Fruit fly (Drosophila melanogaster) Kc167 (cell line): ENCODE results near the gene Trmt6.

Source experiments
- Myc ChIP-seq: fragments of >200 bp; optimal IDR thresholded peaks from 2 replicates; lab custom pipeline; 2017; ENCODE audit warnings: missing external identifiers
- Sin3A ChIP-seq: fragments of >200 bp; optimal IDR thresholded peaks from 2 replicates; lab custom pipeline; 2018; ENCODE audit warnings: missing external identifiers
- h ChIP-seq: fragments of >200 bp; optimal IDR thresholded peaks from 3 replicates; lab custom pipeline; 2018; ENCODE audit warnings: missing external identifiers
- insv ChIP-seq: fragments of >200 bp; optimal IDR thresholded peaks from 3 replicates; lab custom pipeline; 2018; ENCODE audit warnings: missing external identifiers
- psq ChIP-seq: fragments of >200 bp; optimal IDR thresholded peaks from 2 replicates; lab custom pipeline; 2017; ENCODE audit warnings: missing external identifiers
- ttk ChIP-seq: sonication (Bioruptor generic); optimal IDR thresholded peaks from 2 replicates; lab custom pipeline; 2017; ENCODE audit warnings: missing external identifiers

Trmt6 gene

dm6 chr2L:6532977-6533376 lies 29.1 kb downstream of the Trmt6 start:
- no peak for TF ChIP-seq insv (lab: Kevin White, UChicago)
- no peak for TF ChIP-seq Myc (lab: Kevin White, UChicago)
- TF ChIP-seq h (lab: Kevin White, UChicago) = no peak
- TF ChIP-seq psq = no peak
- TF ChIP-seq ttk (lab: Kevin White, UChicago) = no peak
- TF ChIP-seq Sin3A (lab: Kevin White, UChicago) = no peak

- TF ChIP-seq insv (lab: Kevin White, UChicago) = no peak
- TF ChIP-seq Sin3A (lab: Kevin White, UChicago) = no peak
- TF ChIP-seq psq = no peak
- no peak for TF ChIP-seq ttk (lab: Kevin White, UChicago)
- no peak for TF ChIP-seq h (lab: Kevin White, UChicago)
Measured at dm6 chr2L:6531985-6532699, 29.9 kb downstream of the Trmt6 start.

- no peak for TF ChIP-seq insv (lab: Kevin White, UChicago)
- TF ChIP-seq Myc (lab: Kevin White, UChicago) = no peak
- TF ChIP-seq ttk (lab: Kevin White, UChicago) = no peak
- no peak for TF ChIP-seq h (lab: Kevin White, UChicago)
- TF ChIP-seq Sin3A (lab: Kevin White, UChicago) = no peak
- TF ChIP-seq psq = no peak
Measured at dm6 chr2L:6530952-6531512, 31.1 kb downstream of the Trmt6 start.

dm6 chr2L:6526996-6527395 lies 35.1 kb downstream of the Trmt6 start:
- no peak for TF ChIP-seq Sin3A (lab: Kevin White, UChicago)
- TF ChIP-seq insv (lab: Kevin White, UChicago) = no peak

dm6 chr2L:6513948-6514347 lies 48.1 kb downstream of the Trmt6 start:
- TF ChIP-seq psq = no peak
- TF ChIP-seq ttk (lab: Kevin White, UChicago) = no peak
- TF ChIP-seq h (lab: Kevin White, UChicago) = no peak
- TF ChIP-seq Myc (lab: Kevin White, UChicago) = no peak
- TF ChIP-seq Sin3A (lab: Kevin White, UChicago) = no peak
- TF ChIP-seq insv (lab: Kevin White, UChicago) = no peak
